Worm (Caenorhabditis elegans): ENCODE measurements around the gene nhr-3.

nhr-3 gene

DNA sequence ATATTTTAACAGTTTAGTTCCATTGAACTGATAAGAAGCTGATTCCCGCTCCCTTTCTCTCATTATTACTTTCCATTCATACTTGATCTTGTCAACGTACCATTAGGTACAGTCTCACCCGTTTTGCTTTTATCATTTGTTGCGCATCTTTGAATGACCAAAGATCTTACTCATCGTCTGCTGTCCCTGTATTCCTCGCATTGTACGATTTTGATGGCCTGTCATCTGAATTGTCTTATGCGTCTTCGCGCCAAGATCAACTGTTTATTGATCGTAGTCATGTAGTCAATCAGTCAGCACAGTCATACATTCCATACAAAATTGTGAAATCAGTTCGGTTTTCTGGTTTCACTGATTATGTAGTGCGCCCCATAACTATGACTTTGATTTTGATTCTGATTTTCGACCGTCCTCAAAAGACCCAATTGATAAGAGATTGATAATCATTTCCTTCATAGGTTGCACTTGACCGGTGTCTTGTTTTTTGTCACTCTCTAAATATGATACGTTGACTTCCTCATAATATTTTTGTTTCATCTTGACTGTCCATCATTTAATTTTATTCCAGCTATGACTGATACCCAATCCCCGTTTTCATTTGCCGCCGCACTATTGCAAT lies at the start of gene nhr-3:
nhr-3 (plus strand) TSS at position 569 of the 619 bp plus-strand sequence.
- TF ChIP-seq elt-2 (tag; optimal IDR thresholded peaks at IDR 0.05) = peak; percentile 38
- peak; percentile 82 for TF ChIP-seq nhr-20 (tag; optimal IDR thresholded peaks at IDR 0.05)
- no peak for TF ChIP-seq egl-27 (tag; optimal IDR thresholded peaks at IDR 0.05)
- TF ChIP-seq efl-1 (optimal IDR thresholded peaks at IDR 0.05) = no peak
- TF ChIP-seq efl-1 (GFP tag; optimal IDR thresholded peaks at IDR 0.05 in 1 of 2) = peak in 1 of 2 experiments; percentile 31
- TF ChIP-seq elt-3 (tag; optimal IDR thresholded peaks at IDR 0.05) = peak in 4 of 6 experiments; percentile 27 to 70 (median 48)
- TF ChIP-seq mef-2 (tag; optimal IDR thresholded peaks at IDR 0.05) = no peak
- peak; percentile 75 for TF ChIP-seq nhr-85 (tag)
- peak; percentile 84 for TF ChIP-seq blmp-1 (tag; optimal IDR thresholded peaks at IDR 0.05)
- TF ChIP-seq ceh-88 (GFP tag; IDR thresholded peaks at IDR 0.05) = no peak
- peak; percentile 37 for TF ChIP-seq nhr-71 (tag; optimal IDR thresholded peaks at IDR 0.05)
- TF ChIP-seq hpl-2 (GFP tag; optimal IDR thresholded peaks at IDR 0.05) = no peak
- no peak for TF ChIP-seq C04F5.9 (tag; optimal IDR thresholded peaks at IDR 0.05)
- TF ChIP-seq nhr-19 (GFP tag; conservative IDR thresholded peaks at IDR 0.05) = peak; percentile 10
- peak; percentile 27 for TF ChIP-seq jun-1 (tag; optimal IDR thresholded peaks at IDR 0.05)
- no peak for TF ChIP-seq mab-9 (GFP tag; IDR thresholded peaks at IDR 0.05)
- TF ChIP-seq lin-35 (GFP tag; optimal IDR thresholded peaks at IDR 0.05) = peak in 1 of 2 experiments; percentile 63

DNA sequence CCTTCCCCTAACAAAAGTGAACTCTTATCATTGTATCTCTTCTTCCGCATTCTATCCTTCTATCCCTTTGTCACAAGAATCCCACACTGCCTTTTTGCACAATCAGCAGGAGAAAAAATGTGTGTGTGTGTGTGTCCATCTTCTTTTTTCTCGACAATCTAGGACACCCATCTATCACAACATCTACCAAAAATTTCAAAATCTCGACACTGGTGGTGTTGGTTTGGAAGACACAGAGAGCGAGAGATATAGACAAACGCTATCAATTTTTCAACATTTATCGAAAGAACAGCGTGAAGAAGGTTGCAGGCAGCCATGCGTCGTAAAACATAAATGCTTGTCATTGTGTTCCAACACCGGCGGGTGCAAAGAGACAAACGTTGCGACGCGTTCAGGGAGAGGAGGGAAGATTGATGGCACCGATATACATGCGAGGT lies 49.5 kb upstream of the nhr-3 start:
- TF ChIP-seq egl-13 (tag; optimal IDR thresholded peaks at IDR 0.05) (no peak), lin-15B (tag; optimal IDR thresholded peaks at IDR 0.05) (no peak), nhr-12 (tag; optimal IDR thresholded peaks at IDR 0.05) (no peak), nhr-76 (tag; optimal IDR thresholded peaks at IDR 0.05) (no peak), nhr-20 (tag; optimal IDR thresholded peaks at IDR 0.05) (peak; percentile 69), fos-1 (tag; optimal IDR thresholded peaks at IDR 0.05) (no peak), ets-5 (GFP tag; IDR thresholded peaks at IDR 0.05) (no peak), F16B12.6 (tag; optimal IDR thresholded peaks at IDR 0.05) (no peak), ceh-88 (GFP tag; IDR thresholded peaks at IDR 0.05) (no peak), alr-1 (tag; optimal IDR thresholded peaks at IDR 0.05; ENCODE audit: borderline replicate concordance) (no peak), lin-35 (GFP tag; optimal IDR thresholded peaks at IDR 0.05) (peak in 1 of 2 experiments; percentile 36), irx-1 (tag; optimal IDR thresholded peaks at IDR 0.05) (peak; percentile 48), lin-13 (GFP tag; optimal IDR thresholded peaks at IDR 0.05) (peak; percentile 15), fkh-10 (GFP tag; optimal IDR thresholded peaks at IDR 0.05) (no peak), elt-2 (tag; optimal IDR thresholded peaks at IDR 0.05) (no peak), tlp-1 (tag; optimal IDR thresholded peaks at IDR 0.05) (no peak), tbx-2 (tag; optimal IDR thresholded peaks at IDR 0.05) (peak; percentile 58), swsn-7 (tag; optimal IDR thresholded peaks at IDR 0.05) (peak; percentile 12), blmp-1 (tag; optimal IDR thresholded peaks at IDR 0.05) (peak; percentile 85), ceh-90 (tag; optimal IDR thresholded peaks at IDR 0.05) (no peak), C16A3.4 (tag; optimal IDR thresholded peaks at IDR 0.05) (peak; percentile 19), lin-14 (GFP tag; optimal IDR thresholded peaks at IDR 0.05) (peak; percentile 94), C34B4.2 (tag; optimal IDR thresholded peaks at IDR 0.05) (no peak), elt-3 (tag; optimal IDR thresholded peaks at IDR 0.05) (peak in 5 of 6 experiments; percentile 61 to 85 (median 73)), nhr-90 (tag; optimal IDR thresholded peaks at IDR 0.05; ENCODE audit: poor library complexity) (peak; percentile 35), mep-1 (tag; optimal IDR thresholded peaks at IDR 0.05) (peak; percentile 85), ceh-63 (GFP tag; optimal IDR thresholded peaks at IDR 0.05) (no peak), nhr-47 (tag; optimal IDR thresholded peaks at IDR 0.05) (peak; percentile 36), vab-15 (tag; optimal IDR thresholded peaks at IDR 0.05) (no peak), nhr-84 (tag; optimal IDR thresholded peaks at IDR 0.05) (no peak), lir-3 (tag; optimal IDR thresholded peaks at IDR 0.05; ENCODE audit: poor library complexity) (peak; percentile 1), unc-98 (GFP tag; IDR thresholded peaks at IDR 0.05) (no peak), sup-37 (GFP tag; optimal IDR thresholded peaks at IDR 0.05) (no peak), fkh-4 (tag; optimal IDR thresholded peaks at IDR 0.05; ENCODE audit: borderline replicate concordance) (no peak), ceh-82 (tag; optimal IDR thresholded peaks at IDR 0.05) (peak in 2 of 3 experiments; percentile 10 to 21), rnt-1 (tag; optimal IDR thresholded peaks at IDR 0.05) (peak; percentile 84), pag-3 (tag; optimal IDR thresholded peaks at IDR 0.05; ENCODE audit: borderline replicate concordance, insufficient read depth) (peak; percentile 58), ztf-11 (tag; optimal IDR thresholded peaks at IDR 0.05) (no peak)
